Fruit fly (Drosophila melanogaster): ENCODE data around the gene teq.
A peak's percentile ranks its signal among the peaks of the same experiment; 100 is the strongest.

teq gene

dm6 chr3L:9059611-9060203 is 14.7 kb upstream of the teq start:
- TF ChIP-seq fd96Ca (GFP tag; IDR thresholded peaks at IDR 0.05) (no peak), rn (GFP tag; IDR thresholded peaks at IDR 0.05) (no peak), CG15710 (tag; optimal IDR thresholded peaks at IDR 0.05) (peak; percentile 16), CG32121 (GFP tag; IDR thresholded peaks at IDR 0.05) (no peak), Pif1A (GFP tag; optimal IDR thresholded peaks at IDR 0.05) (no peak), D1 (tag; optimal IDR thresholded peaks at IDR 0.05) (no peak), Snoo (tag; optimal IDR thresholded peaks at IDR 0.05) (no peak), Pif1B (GFP tag; optimal IDR thresholded peaks at IDR 0.05) (no peak), CG34367 (tag; optimal IDR thresholded peaks at IDR 0.05) (peak; percentile 7), CG8159 (tag; optimal IDR thresholded peaks at IDR 0.05) (peak; percentile 11), CG10348 (GFP tag; IDR thresholded peaks at IDR 0.05) (no peak), CG9948 (tag; optimal IDR thresholded peaks at IDR 0.05) (no peak), gl (tag; optimal IDR thresholded peaks at IDR 0.05) (no peak), CG13204 (GFP tag; optimal IDR thresholded peaks at IDR 0.05) (no peak), Ets98B (GFP tag; IDR thresholded peaks at IDR 0.05) (no peak), EcR (GFP tag; optimal IDR thresholded peaks at IDR 0.05) (no peak), CG12605 (GFP tag; IDR thresholded peaks at IDR 0.05) (no peak), CG8301 (tag; optimal IDR thresholded peaks at IDR 0.05) (no peak), CG14655 (GFP tag; optimal IDR thresholded peaks at IDR 0.05) (no peak), CG17806 (tag; optimal IDR thresholded peaks at IDR 0.05) (no peak), CG4496 (GFP tag; IDR thresholded peaks at IDR 0.05) (no peak)

- peak; percentile 72 for TF ChIP-seq EcR (GFP tag; optimal IDR thresholded peaks at IDR 0.05)
- no peak for TF ChIP-seq CG8301 (tag; optimal IDR thresholded peaks at IDR 0.05)
These were observed 13.0 kb upstream of the teq start for dm6 chr3L:9061449-9061848.

dm6 chr3L:9062816-9063215 is 11.6 kb upstream of the teq start:
- TF ChIP-seq Pif1B (GFP tag; optimal IDR thresholded peaks at IDR 0.05) (no peak), EcR (GFP tag; optimal IDR thresholded peaks at IDR 0.05) (no peak), CG17806 (tag; optimal IDR thresholded peaks at IDR 0.05) (no peak), CG34367 (tag; optimal IDR thresholded peaks at IDR 0.05) (no peak), rn (GFP tag; IDR thresholded peaks at IDR 0.05) (no peak), Snoo (tag; optimal IDR thresholded peaks at IDR 0.05) (no peak), CG13204 (GFP tag; optimal IDR thresholded peaks at IDR 0.05) (no peak), CG12605 (GFP tag; IDR thresholded peaks at IDR 0.05) (no peak), Ets98B (GFP tag; IDR thresholded peaks at IDR 0.05) (no peak), CG9948 (tag; optimal IDR thresholded peaks at IDR 0.05) (no peak), CG8301 (tag; optimal IDR thresholded peaks at IDR 0.05) (no peak), Pif1A (GFP tag; optimal IDR thresholded peaks at IDR 0.05) (no peak), gl (tag; optimal IDR thresholded peaks at IDR 0.05) (no peak), CG4496 (GFP tag; IDR thresholded peaks at IDR 0.05) (no peak), CG10348 (GFP tag; IDR thresholded peaks at IDR 0.05) (no peak), fd96Ca (GFP tag; IDR thresholded peaks at IDR 0.05) (no peak), D1 (tag; optimal IDR thresholded peaks at IDR 0.05) (no peak)

dm6 chr3L:9063607-9064006 is 10.8 kb upstream of the teq start:
- no peak for TF ChIP-seq Pif1A (GFP tag; optimal IDR thresholded peaks at IDR 0.05)
- TF ChIP-seq CG8301 (tag; optimal IDR thresholded peaks at IDR 0.05) = no peak
- no peak for TF ChIP-seq CG14655 (GFP tag; optimal IDR thresholded peaks at IDR 0.05)
- TF ChIP-seq CG10348 (GFP tag; IDR thresholded peaks at IDR 0.05) = no peak
- no peak for TF ChIP-seq CG12605 (GFP tag; IDR thresholded peaks at IDR 0.05)
- TF ChIP-seq EcR (GFP tag; optimal IDR thresholded peaks at IDR 0.05) = no peak
- no peak for TF ChIP-seq CG15710 (tag; optimal IDR thresholded peaks at IDR 0.05)
- TF ChIP-seq CG13204 (GFP tag; optimal IDR thresholded peaks at IDR 0.05) = no peak
- TF ChIP-seq D1 (tag; optimal IDR thresholded peaks at IDR 0.05) = no peak
- TF ChIP-seq Pif1B (GFP tag; optimal IDR thresholded peaks at IDR 0.05) = no peak
- TF ChIP-seq CG32121 (GFP tag; IDR thresholded peaks at IDR 0.05) = no peak
- TF ChIP-seq CG34367 (tag; optimal IDR thresholded peaks at IDR 0.05) = no peak

- TF ChIP-seq CG13204 (GFP tag; optimal IDR thresholded peaks at IDR 0.05) (no peak), Ets98B (GFP tag; IDR thresholded peaks at IDR 0.05) (peak; percentile 9; the same call in 1 of the 2 replicates), fd96Ca (GFP tag; IDR thresholded peaks at IDR 0.05) (no peak), CG12605 (GFP tag; IDR thresholded peaks at IDR 0.05) (no peak), Pif1A (GFP tag; optimal IDR thresholded peaks at IDR 0.05) (no peak), CG4496 (GFP tag; IDR thresholded peaks at IDR 0.05) (no peak)
These were observed 10.2 kb upstream of the teq start for dm6 chr3L:9064207-9064754.

- TF ChIP-seq CG10348 (GFP tag; IDR thresholded peaks at IDR 0.05) (no peak), fd96Ca (GFP tag; IDR thresholded peaks at IDR 0.05) (0 out of 3 replicates have a peak, but pooled peaks have one; percentile 1), gl (tag; optimal IDR thresholded peaks at IDR 0.05) (no peak), CG32121 (GFP tag; IDR thresholded peaks at IDR 0.05) (peak; percentile 73), Pif1A (GFP tag; optimal IDR thresholded peaks at IDR 0.05) (peak; percentile 52), Pif1B (GFP tag; optimal IDR thresholded peaks at IDR 0.05) (no peak), CG4496 (GFP tag; IDR thresholded peaks at IDR 0.05) (peak; percentile 59; the same call in 2 of the 3 replicates), CG14655 (GFP tag; optimal IDR thresholded peaks at IDR 0.05) (peak; percentile 76), CG8301 (tag; optimal IDR thresholded peaks at IDR 0.05) (peak; percentile 71), CG15710 (tag; optimal IDR thresholded peaks at IDR 0.05) (peak; percentile 32), CG8159 (tag; optimal IDR thresholded peaks at IDR 0.05) (peak; percentile 42), D1 (tag; optimal IDR thresholded peaks at IDR 0.05) (no peak), CG12605 (GFP tag; IDR thresholded peaks at IDR 0.05) (0 out of 2 replicates have a peak, but pooled peaks have one; percentile 15), EcR (GFP tag; optimal IDR thresholded peaks at IDR 0.05) (peak; percentile 29), CG13204 (GFP tag; optimal IDR thresholded peaks at IDR 0.05) (no peak), CG9948 (tag; optimal IDR thresholded peaks at IDR 0.05) (peak; percentile 46), CG17806 (tag; optimal IDR thresholded peaks at IDR 0.05) (peak; percentile 17), Snoo (tag; optimal IDR thresholded peaks at IDR 0.05) (no peak), CG34367 (tag; optimal IDR thresholded peaks at IDR 0.05) (peak; percentile 5), Ets98B (GFP tag; IDR thresholded peaks at IDR 0.05) (peak; percentile 65), rn (GFP tag; IDR thresholded peaks at IDR 0.05) (peak; percentile 54)
These were observed 9.3 kb upstream of the teq start for dm6 chr3L:9064976-9065761.
